Fruit fly (Drosophila melanogaster): Measurements from ENCODE around the gene swm.

DNA sequence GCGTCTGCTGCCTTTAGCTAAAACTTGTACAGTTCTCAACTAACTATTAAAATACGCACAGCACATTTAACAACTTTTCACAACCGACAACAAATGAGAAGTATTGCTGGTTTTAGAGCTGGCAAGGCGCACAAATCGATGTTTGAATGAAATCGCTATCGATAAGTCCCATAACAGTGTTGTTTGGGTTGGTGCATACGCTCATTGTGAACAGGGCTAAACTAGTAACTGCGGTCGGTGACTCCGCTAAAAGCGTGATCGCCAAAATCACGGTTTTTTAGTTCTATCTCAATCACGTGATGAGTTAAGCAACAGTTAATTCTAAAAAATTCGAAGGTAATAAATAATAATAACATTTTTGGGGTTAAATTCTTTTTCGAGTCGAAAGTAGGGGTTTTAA is 39.7 kb upstream of the swm start, which contains the start of gene Top2:
- TF ChIP-seq CG1529 (GFP tag; optimal IDR thresholded peaks at IDR 0.05) (no peak), E2f1 (GFP tag; IDR thresholded peaks at IDR 0.05) (peak; percentile 30; the same call in 1 of the 2 replicates), ind (GFP tag; optimal IDR thresholded peaks at IDR 0.05) (peak; percentile 35), Scr (GFP tag; IDR thresholded peaks at IDR 0.05; ENCODE audit: partially characterized antibody) (peak; percentile 76), Usf (GFP tag; optimal IDR thresholded peaks at IDR 0.05) (peak; percentile 81)

All from whole organism, embryonic.